Fruit fly (Drosophila melanogaster) whole organism, pupa: ENCODE measurements around the gene CG7231.

Experiments
- CG10348 ChIP-seq: fragments of 200-800 bp; sonication (Bioruptor generic); IDR thresholded peaks from 2 replicates; pipeline ENCODE4 v1.3.6; 2022; ENCODE audit warnings: missing biosample characterization, missing genetic modification characterization
- CG12605 ChIP-seq: fragments of 200-800 bp; sonication (Bioruptor generic); IDR thresholded peaks from 2 replicates; pipeline ENCODE4 v1.3.6; 2022; ENCODE audit warnings: missing biosample characterization, missing genetic modification characterization
- CG13204 ChIP-seq: fragments of 200-800 bp; sonication (Bioruptor generic); optimal IDR thresholded peaks from 2 replicates; lab custom pipeline; 2018; ENCODE audit warnings: missing biosample characterization, mild to moderate bottlenecking, missing genetic modification characterization, moderate library complexity
- CG14655 ChIP-seq: fragments of 200-800 bp; sonication (Bioruptor generic); optimal IDR thresholded peaks from 3 replicates; lab custom pipeline; 2017; ENCODE audit warnings: mild to moderate bottlenecking, missing biosample characterization, missing genetic modification reagents, missing genetic modification characterization
- CG15710 ChIP-seq: fragments of 200-800 bp; sonication (Bioruptor generic); optimal IDR thresholded peaks from 2 replicates; lab custom pipeline; 2018; ENCODE audit warnings: missing biosample characterization, mild to moderate bottlenecking, missing genetic modification characterization, moderate library complexity
- CG17806 ChIP-seq: fragments of 200-800 bp; sonication (Bioruptor generic); optimal IDR thresholded peaks from 2 replicates; lab custom pipeline; 2018; ENCODE audit warnings: missing biosample characterization, mild to moderate bottlenecking, missing genetic modification characterization, moderate library complexity
- CG32121 ChIP-seq: fragments of 200-800 bp; sonication (Bioruptor generic); IDR thresholded peaks from 2 replicates; pipeline ENCODE4 v1.3.6; 2022; ENCODE audit warnings: missing biosample characterization, missing genetic modification characterization
- CG34367 ChIP-seq: fragments of 200-800 bp; sonication (Bioruptor generic); optimal IDR thresholded peaks from 2 replicates; lab custom pipeline; 2018; ENCODE audit warnings: missing biosample characterization, mild to moderate bottlenecking, missing genetic modification characterization
- CG4496 ChIP-seq: fragments of 200-800 bp; sonication (Bioruptor generic); IDR thresholded peaks from 3 replicates; pipeline ENCODE4 v1.3.6; 2022; ENCODE audit warnings: missing biosample characterization, missing genetic modification characterization
- CG8159 ChIP-seq: fragments of 200-800 bp; sonication (Bioruptor generic); optimal IDR thresholded peaks from 3 replicates; lab custom pipeline; 2018; ENCODE audit warnings: missing biosample characterization, mild to moderate bottlenecking, missing genetic modification characterization, moderate library complexity
- CG8301 ChIP-seq: fragments of 200-800 bp; sonication (Bioruptor generic); optimal IDR thresholded peaks from 2 replicates; lab custom pipeline; 2018; ENCODE audit warnings: missing biosample characterization, mild to moderate bottlenecking, missing genetic modification characterization
- CG9948 ChIP-seq: fragments of 200-800 bp; sonication (Bioruptor generic); optimal IDR thresholded peaks from 2 replicates; lab custom pipeline; 2018; ENCODE audit warnings: missing biosample characterization, mild to moderate bottlenecking, missing genetic modification characterization, moderate library complexity
- D1 ChIP-seq: fragments of 200-800 bp; sonication (Bioruptor generic); optimal IDR thresholded peaks from 2 replicates; lab custom pipeline; 2018; ENCODE audit warnings: missing biosample characterization, mild to moderate bottlenecking, missing genetic modification characterization, moderate library complexity
- EcR ChIP-seq: fragments of 200-800 bp; sonication (Bioruptor generic); optimal IDR thresholded peaks from 3 replicates; lab custom pipeline; 2019; ENCODE audit warnings: missing biosample characterization, missing genetic modification characterization, mild to moderate bottlenecking, moderate library complexity, missing genetic modification reagents
- Ets98B ChIP-seq: fragments of 200-800 bp; sonication (Bioruptor generic); IDR thresholded peaks from 2 replicates; pipeline ENCODE4 v1.3.6; 2022; ENCODE audit warnings: missing biosample characterization, missing genetic modification characterization
- Pif1A ChIP-seq: fragments of 200-800 bp; sonication (Bioruptor generic); optimal IDR thresholded peaks from 3 replicates; lab custom pipeline; 2016; ENCODE audit warnings: missing biosample characterization, missing genetic modification characterization
- Pif1B ChIP-seq: fragments of 200-800 bp; sonication (Bioruptor generic); optimal IDR thresholded peaks from 3 replicates; lab custom pipeline; 2016; ENCODE audit warnings: missing biosample characterization, missing genetic modification characterization
- Snoo ChIP-seq: fragments of 200-800 bp; sonication (Bioruptor generic); optimal IDR thresholded peaks from 3 replicates; lab custom pipeline; 2017; ENCODE audit warnings: missing biosample characterization, mild to moderate bottlenecking, missing genetic modification characterization, inconsistent platforms
- fd96Ca ChIP-seq: fragments of 200-800 bp; sonication (Bioruptor generic); IDR thresholded peaks from 3 replicates; pipeline ENCODE4 v1.3.6; 2022; ENCODE audit warnings: missing biosample characterization, missing genetic modification characterization
- gl ChIP-seq: fragments of 200-800 bp; sonication (Bioruptor generic); optimal IDR thresholded peaks from 2 replicates; lab custom pipeline; 2018; ENCODE audit warnings: missing biosample characterization, mild to moderate bottlenecking, missing genetic modification characterization
- rn ChIP-seq: fragments of 200-800 bp; sonication (Bioruptor generic); IDR thresholded peaks from 2 replicates; pipeline ENCODE4 v1.3.6; 2022; ENCODE audit warnings: missing biosample characterization, missing genetic modification characterization

The CG7231 gene

DNA sequence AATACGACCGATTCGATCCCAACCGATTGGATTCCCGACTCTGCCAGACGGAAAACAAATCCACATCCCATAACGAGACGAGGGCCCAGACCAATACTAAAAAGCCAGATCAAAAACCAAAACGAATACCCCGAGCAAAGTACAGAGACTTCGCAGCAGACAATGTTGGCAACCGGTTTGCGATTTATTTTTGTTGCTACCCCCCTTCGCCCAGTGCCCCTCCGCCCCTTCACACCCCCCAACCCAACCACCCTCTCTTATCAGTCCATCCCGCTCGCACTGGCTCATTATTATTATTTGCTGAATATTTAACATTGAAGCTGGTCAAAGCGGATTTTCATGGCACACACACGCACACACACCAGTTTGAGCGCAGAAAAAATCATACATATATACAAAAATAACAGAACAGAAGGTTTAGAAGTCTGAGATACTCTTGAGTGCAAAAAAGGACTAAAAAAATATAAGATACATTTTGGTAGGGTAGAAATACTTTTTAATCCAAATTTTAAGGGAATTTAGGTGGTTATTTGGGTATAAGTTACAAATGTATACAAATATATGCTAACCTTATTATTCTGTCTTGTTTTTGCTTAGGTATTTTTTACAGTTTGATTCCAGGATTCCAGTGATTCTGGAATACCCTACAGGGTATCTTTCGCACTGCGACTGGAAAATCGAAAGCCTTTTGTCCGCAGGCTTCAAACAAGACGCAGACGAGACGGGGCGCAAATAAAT lies 10.1 kb upstream of the CG7231 start:
- TF ChIP-seq CG34367 (tag; lab: Kevin White, UChicago) (no peak), CG17806 (peak; percentile 41), CG9948 (tag; lab: Kevin White, UChicago) (peak; percentile 64), CG10348 (GFP tag; lab: Robert Waterston, UW) (no peak), rn (GFP tag; lab: Robert Waterston, UW) (no peak), CG8159 (tag; lab: Kevin White, UChicago) (peak; percentile 52), Snoo (tag; lab: Kevin White, UChicago) (peak; percentile 65), CG8301 (peak; percentile 2), CG14655 (GFP tag; lab: Kevin White, UChicago) (peak; percentile 44), CG13204 (GFP tag; lab: Kevin White, UChicago) (peak; percentile 77), Ets98B (no peak), CG32121 (no peak; the same call in 1 of the 2 replicates), CG15710 (tag; lab: Kevin White, UChicago) (peak; percentile 45), CG4496 (GFP tag; lab: Robert Waterston, UW) (peak; percentile 49; the same call in 1 of the 3 replicates), fd96Ca (GFP tag; lab: Robert Waterston, UW) (no peak), Pif1A (peak; percentile 28), Pif1B (peak; percentile 6), D1 (no peak), gl (tag; lab: Kevin White, UChicago) (no peak), EcR (GFP tag; lab: Kevin White, UChicago) (peak; percentile 77), CG12605 (GFP tag; lab: Robert Waterston, UW) (no peak)

- TF ChIP-seq CG8159 (tag; lab: Kevin White, UChicago): no peak
- TF ChIP-seq CG4496 (GFP tag; lab: Robert Waterston, UW): peak; percentile 45; the same call in 1 of the 3 replicates
- TF ChIP-seq CG12605 (GFP tag; lab: Robert Waterston, UW): peak; percentile 35; the same call in 1 of the 2 replicates
- TF ChIP-seq CG14655 (GFP tag; lab: Kevin White, UChicago): no peak
- peak; percentile 72 for TF ChIP-seq CG13204 (GFP tag; lab: Kevin White, UChicago)
- TF ChIP-seq EcR (GFP tag; lab: Kevin White, UChicago): no peak
- peak; percentile 41; the same call in 1 of the 2 replicates for TF ChIP-seq CG32121
Measured at dm6 chr2L:7976738-7977137, 7.0 kb upstream of the CG7231 start.

DNA sequence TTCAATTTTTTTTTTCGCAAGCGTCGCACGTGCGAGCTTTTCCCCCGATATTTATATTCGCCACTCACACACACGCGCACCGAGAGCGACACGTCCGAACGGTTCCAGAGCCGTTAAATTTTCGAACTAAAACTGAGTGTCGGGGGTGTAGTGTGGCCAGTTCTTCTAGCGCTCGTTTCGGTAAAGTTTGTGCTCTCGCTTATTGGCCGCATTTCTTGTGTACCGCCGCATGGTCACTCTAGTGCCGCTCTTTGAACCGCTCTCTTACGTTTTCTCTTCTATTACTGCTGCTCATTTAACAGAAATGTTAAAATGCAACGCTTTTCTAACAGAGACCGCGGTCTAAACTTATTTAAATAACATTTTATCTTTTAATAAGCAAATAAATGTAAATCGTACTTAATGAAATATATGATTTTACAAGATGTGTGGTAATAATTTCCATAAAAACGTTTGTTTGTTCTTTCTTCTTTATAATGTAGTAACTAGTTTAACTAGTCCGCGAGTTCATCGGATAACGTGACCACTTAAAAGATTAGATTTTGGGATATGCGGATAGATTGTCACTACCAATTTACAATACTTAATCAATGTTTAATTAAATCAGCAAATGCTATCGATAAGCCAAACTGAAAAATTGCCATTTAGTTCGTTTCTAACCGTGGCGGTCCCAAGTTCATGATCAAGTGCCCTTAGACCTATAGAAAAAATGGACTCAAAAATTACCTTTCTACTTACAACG lies 484 bp downstream of the CG7231 start, which contains the start of gene Snoo:
TSS of gene Snoo (minus strand) at position 138 of the 742 bp plus-strand sequence.
- TF ChIP-seq Ets98B: peak; percentile 30; the same call in 1 of the 2 replicates
- peak; percentile 3 for TF ChIP-seq CG13204 (GFP tag; lab: Kevin White, UChicago)
- TF ChIP-seq CG12605 (GFP tag; lab: Robert Waterston, UW): peak; percentile 80
- peak; percentile 22; the same call in 1 of the 3 replicates for TF ChIP-seq CG4496 (GFP tag; lab: Robert Waterston, UW)
- TF ChIP-seq gl (tag; lab: Kevin White, UChicago): no peak
- 0 out of 3 replicates have a peak, but pooled peaks have one; percentile 20 for TF ChIP-seq fd96Ca (GFP tag; lab: Robert Waterston, UW)
- no peak for TF ChIP-seq EcR (GFP tag; lab: Kevin White, UChicago)
- no peak for TF ChIP-seq CG17806
- no peak for TF ChIP-seq CG9948 (tag; lab: Kevin White, UChicago)
- no peak for TF ChIP-seq CG14655 (GFP tag; lab: Kevin White, UChicago)
- no peak for TF ChIP-seq D1
- no peak for TF ChIP-seq CG34367 (tag; lab: Kevin White, UChicago)

dm6 chr2L:7984889-7985514 lies 1.3 kb downstream of the CG7231 start:
- TF ChIP-seq Snoo (tag; lab: Kevin White, UChicago) (peak; percentile 55), Pif1B (peak; percentile 66), CG8301 (peak; percentile 57), CG32121 (peak; percentile 56; the same call in 1 of the 2 replicates), CG9948 (tag; lab: Kevin White, UChicago) (peak; percentile 35), EcR (GFP tag; lab: Kevin White, UChicago) (peak; percentile 55), CG8159 (tag; lab: Kevin White, UChicago) (peak; percentile 62), rn (GFP tag; lab: Robert Waterston, UW) (0 out of 2 replicates have a peak, but pooled peaks have one; percentile 24), CG17806 (peak; percentile 30), CG4496 (GFP tag; lab: Robert Waterston, UW) (peak; percentile 78; the same call in 2 of the 3 replicates), CG15710 (tag; lab: Kevin White, UChicago) (peak; percentile 30), fd96Ca (GFP tag; lab: Robert Waterston, UW) (peak; percentile 58; the same call in 1 of the 3 replicates), CG12605 (GFP tag; lab: Robert Waterston, UW) (0 out of 2 replicates have a peak, but pooled peaks have one; percentile 35), Ets98B (peak; percentile 29; the same call in 1 of the 2 replicates), D1 (no peak), CG34367 (tag; lab: Kevin White, UChicago) (no peak), Pif1A (peak; percentile 68), CG10348 (GFP tag; lab: Robert Waterston, UW) (no peak), CG14655 (GFP tag; lab: Kevin White, UChicago) (peak; percentile 67), gl (tag; lab: Kevin White, UChicago) (no peak), CG13204 (GFP tag; lab: Kevin White, UChicago) (peak; percentile 4)
